Fruit fly (Drosophila melanogaster): ENCODE results near the gene CG31323.
A peak's percentile ranks its signal among the peaks of the same experiment; 100 is the strongest.

Gene CG31323

DNA sequence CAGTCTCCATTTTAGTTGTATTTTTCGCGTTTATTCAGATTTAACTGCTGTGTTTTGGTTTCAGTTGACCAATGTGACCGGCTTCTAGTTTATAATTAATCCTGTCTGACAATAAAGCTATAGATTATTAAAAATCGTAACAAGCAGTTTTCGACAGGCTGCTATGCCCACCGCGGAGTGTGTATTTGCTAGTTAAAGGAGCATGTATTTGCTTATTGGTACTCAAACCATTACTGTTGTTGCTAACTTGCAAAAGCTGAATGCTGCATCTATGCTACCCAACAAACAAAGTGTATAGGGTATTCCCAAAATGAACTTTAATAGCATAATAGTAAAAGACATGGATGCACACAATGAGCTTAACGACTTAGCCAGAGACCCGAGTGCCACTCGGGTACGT lies 18.1 kb downstream of the CG31323 start, which contains the start of gene CG6073:
Gene CG6073, minus strand, starts transcription at position 100 of the 400 bp plus-strand sequence.
- TF ChIP-seq Crg-1 (GFP tag; optimal IDR thresholded peaks at IDR 0.05) (peak; percentile 53), toe (GFP tag; optimal IDR thresholded peaks at IDR 0.05) (no peak), CG1620 (GFP tag; optimal IDR thresholded peaks at IDR 0.05) (peak; percentile 1), pad (GFP tag; optimal IDR thresholded peaks at IDR 0.05) (peak; percentile 23), Mnt (GFP tag; optimal IDR thresholded peaks at IDR 0.05) (peak; percentile 99), ovo (GFP tag; optimal IDR thresholded peaks at IDR 0.05) (peak; percentile 44), bab1 (GFP tag; optimal IDR thresholded peaks at IDR 0.05) (peak; percentile 70), CG12768 (GFP tag; optimal IDR thresholded peaks at IDR 0.05) (peak; percentile 6), CG7101 (tag; optimal IDR thresholded peaks at IDR 0.05) (peak; percentile 26), cic (GFP tag; optimal IDR thresholded peaks at IDR 0.05) (peak; percentile 5), CG5204 (GFP tag; optimal IDR thresholded peaks at IDR 0.05) (no peak), kay (GFP tag; ENCODE audit: borderline replicate concordance) (no peak)

- TF ChIP-seq Hr96 (GFP tag; optimal IDR thresholded peaks at IDR 0.05) = no peak
- no peak for TF ChIP-seq tj (GFP tag; optimal IDR thresholded peaks at IDR 0.05)
- no peak for TF ChIP-seq toe (GFP tag; optimal IDR thresholded peaks at IDR 0.05)
- no peak for TF ChIP-seq ovo (GFP tag; optimal IDR thresholded peaks at IDR 0.05)
These were observed 19.2 kb downstream of the CG31323 start, which contains the start of gene CG34130 for dm6 chr3R:26189877-26190276. TSS of gene CG34130 (minus strand) at chr3R:26189977.

dm6 chr3R:26191105-26191504 lies 20.5 kb downstream of the CG31323 start, which contains the start of gene CG34129:
TSS of gene CG34129 (minus strand) at chr3R:26191205.
- TF ChIP-seq Clk (GFP tag; optimal IDR thresholded peaks at IDR 0.05) (no peak), tj (GFP tag; optimal IDR thresholded peaks at IDR 0.05) (no peak), CG7101 (tag; optimal IDR thresholded peaks at IDR 0.05) (no peak), cnc (optimal IDR thresholded peaks at IDR 0.05) (no peak), ovo (GFP tag; optimal IDR thresholded peaks at IDR 0.05) (no peak), CG1620 (GFP tag; optimal IDR thresholded peaks at IDR 0.05) (no peak), CG11617 (GFP tag; optimal IDR thresholded peaks at IDR 0.05) (no peak), kay (GFP tag; ENCODE audit: borderline replicate concordance) (no peak), CG7045 (GFP tag; optimal IDR thresholded peaks at IDR 0.05) (no peak), bab1 (GFP tag; optimal IDR thresholded peaks at IDR 0.05) (no peak), Crg-1 (GFP tag; optimal IDR thresholded peaks at IDR 0.05) (no peak), CG33017 (tag; optimal IDR thresholded peaks at IDR 0.05) (no peak)

dm6 chr3R:26192270-26192669 lies 21.6 kb downstream of the CG31323 start:
- no peak for TF ChIP-seq pad (GFP tag; optimal IDR thresholded peaks at IDR 0.05)
- no peak for TF ChIP-seq CG5204 (GFP tag; optimal IDR thresholded peaks at IDR 0.05)
- TF ChIP-seq tj (GFP tag; optimal IDR thresholded peaks at IDR 0.05) = no peak
- no peak for TF ChIP-seq CG12768 (GFP tag; optimal IDR thresholded peaks at IDR 0.05)
- no peak for TF ChIP-seq CG7045 (GFP tag; optimal IDR thresholded peaks at IDR 0.05)
- no peak for TF ChIP-seq cnc (optimal IDR thresholded peaks at IDR 0.05)
- no peak for TF ChIP-seq Mnt (GFP tag; optimal IDR thresholded peaks at IDR 0.05)
- no peak for TF ChIP-seq toe (GFP tag; optimal IDR thresholded peaks at IDR 0.05)
- no peak for TF ChIP-seq Hr96 (GFP tag; optimal IDR thresholded peaks at IDR 0.05)
- TF ChIP-seq CG7101 (tag; optimal IDR thresholded peaks at IDR 0.05) = no peak
- TF ChIP-seq cic (GFP tag; optimal IDR thresholded peaks at IDR 0.05) = no peak
- TF ChIP-seq Clk (GFP tag; optimal IDR thresholded peaks at IDR 0.05) = no peak
- TF ChIP-seq CG33017 (tag; optimal IDR thresholded peaks at IDR 0.05) = no peak
- TF ChIP-seq bab1 (GFP tag; optimal IDR thresholded peaks at IDR 0.05) = no peak
- TF ChIP-seq CG11617 (GFP tag; optimal IDR thresholded peaks at IDR 0.05) = no peak
- TF ChIP-seq kay (GFP tag; ENCODE audit: borderline replicate concordance) = no peak
- no peak for TF ChIP-seq CG1620 (GFP tag; optimal IDR thresholded peaks at IDR 0.05)

- no peak for TF ChIP-seq pad (GFP tag; optimal IDR thresholded peaks at IDR 0.05)
- TF ChIP-seq Clk (GFP tag; optimal IDR thresholded peaks at IDR 0.05) = no peak
- no peak for TF ChIP-seq CG7101 (tag; optimal IDR thresholded peaks at IDR 0.05)
- TF ChIP-seq bab1 (GFP tag; optimal IDR thresholded peaks at IDR 0.05) = no peak
- TF ChIP-seq CG7045 (GFP tag; optimal IDR thresholded peaks at IDR 0.05) = no peak
- TF ChIP-seq CG5204 (GFP tag; optimal IDR thresholded peaks at IDR 0.05) = no peak
- TF ChIP-seq toe (GFP tag; optimal IDR thresholded peaks at IDR 0.05) = no peak
- no peak for TF ChIP-seq Crg-1 (GFP tag; optimal IDR thresholded peaks at IDR 0.05)
- TF ChIP-seq CG12768 (GFP tag; optimal IDR thresholded peaks at IDR 0.05) = no peak
- no peak for TF ChIP-seq cic (GFP tag; optimal IDR thresholded peaks at IDR 0.05)
- no peak for TF ChIP-seq CG14711 (tag; optimal IDR thresholded peaks at IDR 0.05)
- TF ChIP-seq CG11617 (GFP tag; optimal IDR thresholded peaks at IDR 0.05) = no peak
- no peak for TF ChIP-seq CG33017 (tag; optimal IDR thresholded peaks at IDR 0.05)
- no peak for TF ChIP-seq kay (GFP tag; ENCODE audit: borderline replicate concordance)
- no peak for TF ChIP-seq Hr96 (GFP tag; optimal IDR thresholded peaks at IDR 0.05)
These were observed 24.3 kb downstream of the CG31323 start for dm6 chr3R:26194933-26195452.

dm6 chr3R:26212935-26213334 lies 42.3 kb downstream of the CG31323 start:
- TF ChIP-seq pad (GFP tag; optimal IDR thresholded peaks at IDR 0.05) = no peak
- TF ChIP-seq tj (GFP tag; optimal IDR thresholded peaks at IDR 0.05) = no peak
- TF ChIP-seq CG14711 (tag; optimal IDR thresholded peaks at IDR 0.05) = no peak
- TF ChIP-seq kay (GFP tag; ENCODE audit: borderline replicate concordance) = no peak
- TF ChIP-seq bab1 (GFP tag; optimal IDR thresholded peaks at IDR 0.05) = no peak
- no peak for TF ChIP-seq Mnt (GFP tag; optimal IDR thresholded peaks at IDR 0.05)
- TF ChIP-seq CG33017 (tag; optimal IDR thresholded peaks at IDR 0.05) = no peak
- no peak for TF ChIP-seq CG12768 (GFP tag; optimal IDR thresholded peaks at IDR 0.05)
- TF ChIP-seq CG1620 (GFP tag; optimal IDR thresholded peaks at IDR 0.05) = no peak
- TF ChIP-seq CG7101 (tag; optimal IDR thresholded peaks at IDR 0.05) = no peak
- TF ChIP-seq cic (GFP tag; optimal IDR thresholded peaks at IDR 0.05) = no peak
- no peak for TF ChIP-seq CG11617 (GFP tag; optimal IDR thresholded peaks at IDR 0.05)
- TF ChIP-seq Crg-1 (GFP tag; optimal IDR thresholded peaks at IDR 0.05) = no peak
- no peak for TF ChIP-seq Clk (GFP tag; optimal IDR thresholded peaks at IDR 0.05)
- no peak for TF ChIP-seq CG5204 (GFP tag; optimal IDR thresholded peaks at IDR 0.05)
- no peak for TF ChIP-seq Hr96 (GFP tag; optimal IDR thresholded peaks at IDR 0.05)

Measured in whole organism, adult.